Fruit fly (Drosophila melanogaster): ENCODE data around the gene CG42699.
A peak's percentile ranks its signal among the peaks of the same experiment; 100 is the strongest.

The CG42699 gene

DNA sequence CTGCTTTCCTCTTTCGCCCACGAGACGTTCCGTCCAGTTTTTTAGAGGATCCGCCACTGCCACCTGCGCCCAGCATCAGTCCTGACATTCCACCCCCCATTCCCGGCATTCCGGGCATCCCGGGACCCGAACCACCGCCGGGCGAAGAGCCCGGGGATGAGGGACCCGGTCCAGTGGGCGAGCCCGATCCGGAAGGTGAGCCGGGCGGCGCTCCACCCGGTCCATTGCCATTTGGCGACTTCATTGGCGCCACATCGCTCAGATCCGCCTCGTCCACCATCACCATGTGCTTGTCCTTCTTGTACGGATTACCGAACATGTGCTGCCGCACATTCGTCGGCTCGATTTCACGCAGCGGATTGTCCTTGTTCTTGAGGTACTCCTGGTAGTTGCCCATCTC lies 22.7 kb upstream of the CG42699 start:
- TF ChIP-seq CG9139 (GFP tag; optimal IDR thresholded peaks at IDR 0.05) (no peak), ss (GFP tag; optimal IDR thresholded peaks at IDR 0.05) (no peak), Smox (GFP tag; optimal IDR thresholded peaks at IDR 0.05) (no peak), CG32006 (GFP tag; optimal IDR thresholded peaks at IDR 0.05) (no peak), topi (GFP tag; optimal IDR thresholded peaks at IDR 0.05) (no peak), CG34406 (GFP tag; optimal IDR thresholded peaks at IDR 0.05) (no peak), CG11762 (GFP tag; optimal IDR thresholded peaks at IDR 0.05; ENCODE audit: insufficient read depth) (no peak), CG4318 (GFP tag; optimal IDR thresholded peaks at IDR 0.05) (no peak), CG1621 (tag; optimal IDR thresholded peaks at IDR 0.05) (no peak), CG6854 (GFP tag; optimal IDR thresholded peaks at IDR 0.05) (no peak), salr (GFP tag; optimal IDR thresholded peaks at IDR 0.05) (no peak), Lpt (GFP tag; optimal IDR thresholded peaks at IDR 0.05) (no peak), esn (GFP tag; optimal IDR thresholded peaks at IDR 0.05) (no peak), CG11294 (GFP tag; IDR thresholded peaks at IDR 0.05) (no peak), svp (GFP tag) (no peak)

DNA sequence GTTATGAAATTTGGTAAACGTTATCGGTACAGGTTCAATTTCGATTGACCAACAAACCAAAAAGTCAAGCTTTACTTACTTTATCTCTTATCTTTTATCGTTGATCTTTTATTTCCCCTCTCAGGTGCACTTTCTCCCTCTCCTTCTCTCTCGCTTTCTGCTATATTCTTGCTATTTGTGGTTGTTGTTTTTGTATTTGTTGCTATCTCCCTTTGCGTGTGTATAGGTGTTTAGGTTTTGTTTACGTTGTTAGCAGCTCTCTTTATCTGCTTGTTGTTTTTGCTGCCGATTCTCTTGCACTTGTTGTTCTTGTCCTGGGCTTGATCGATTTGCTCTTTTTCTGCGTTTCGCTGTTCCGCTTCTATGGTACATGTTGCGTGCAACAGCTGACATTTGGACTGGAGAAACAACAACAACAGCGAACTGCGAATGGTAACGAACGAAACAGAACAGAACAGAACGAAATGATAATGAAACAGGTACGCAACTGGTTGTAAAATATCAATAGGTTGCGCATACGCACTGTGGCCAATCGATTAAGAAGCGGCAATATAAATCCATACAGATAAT lies 20.0 kb upstream of the CG42699 start:
- no peak for TF ChIP-seq CG9139 (GFP tag; optimal IDR thresholded peaks at IDR 0.05)
- TF ChIP-seq CG6163 (GFP tag; IDR thresholded peaks at IDR 0.05), result 0 out of 3 replicates have a peak, but pooled peaks have one; percentile 11
- peak; percentile 54 for TF ChIP-seq fkh (GFP tag; optimal IDR thresholded peaks at IDR 0.05)
- peak in 1 of 2 experiments; percentile 53 for TF ChIP-seq ss (GFP tag; optimal IDR thresholded peaks at IDR 0.05)

DNA sequence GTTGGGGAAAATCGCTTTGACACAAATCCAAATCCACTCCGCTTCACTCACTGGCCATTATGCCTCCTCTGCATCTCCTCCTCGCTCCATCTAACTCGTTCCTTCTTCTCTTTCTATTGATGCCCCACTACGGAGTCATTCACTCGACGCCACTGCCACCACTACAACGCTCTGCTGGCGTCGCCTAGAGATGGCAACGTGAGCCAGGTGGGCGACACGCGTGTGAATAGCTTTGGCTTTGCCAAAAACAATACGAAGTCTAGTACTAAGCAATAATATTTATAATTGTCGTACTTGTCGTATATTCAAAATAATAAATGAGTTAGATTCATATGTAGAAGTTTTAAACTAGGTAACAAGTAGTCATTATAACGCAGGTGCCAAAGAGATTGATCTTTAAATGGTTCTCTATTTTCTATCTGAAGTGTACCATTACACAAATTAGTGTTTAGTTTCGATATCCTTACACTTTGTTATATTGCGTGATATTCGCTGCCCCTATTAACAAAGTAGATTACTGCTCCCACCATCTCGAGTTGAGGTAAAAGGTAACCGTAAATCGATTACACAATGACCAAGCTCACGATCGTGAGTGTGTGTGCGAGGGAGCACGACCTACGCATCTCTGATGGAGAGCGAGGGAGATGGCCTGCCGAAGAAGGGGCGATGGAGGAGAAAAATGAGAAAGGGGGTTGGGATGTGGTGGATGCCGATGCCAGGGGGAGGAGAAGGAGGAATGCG lies 19.2 kb upstream of the CG42699 start:
- TF ChIP-seq dsx (GFP tag; optimal IDR thresholded peaks at IDR 0.05; ENCODE audit: poor library complexity, severe bottlenecking) (no peak), vri (GFP tag; optimal IDR thresholded peaks at IDR 0.05) (no peak), CG3919 (GFP tag; optimal IDR thresholded peaks at IDR 0.05) (no peak), CG31627 (GFP tag; optimal IDR thresholded peaks at IDR 0.05) (peak; percentile 7), CG6276 (GFP tag; optimal IDR thresholded peaks at IDR 0.05) (peak; percentile 21), Met (GFP tag; optimal IDR thresholded peaks at IDR 0.05) (peak; percentile 43), esn (GFP tag; optimal IDR thresholded peaks at IDR 0.05) (peak; percentile 43), Gug (GFP tag; IDR thresholded peaks at IDR 0.05) (0 out of 2 replicates have a peak, but pooled peaks have one; percentile 28), CG32006 (GFP tag; optimal IDR thresholded peaks at IDR 0.05) (peak; percentile 52), CG10631 (GFP tag; optimal IDR thresholded peaks at IDR 0.05) (peak; percentile 22), Eip75B (GFP tag; optimal IDR thresholded peaks at IDR 0.05) (peak; percentile 21), Sox15 (GFP tag; optimal IDR thresholded peaks at IDR 0.05) (no peak), OdsH (GFP tag; optimal IDR thresholded peaks at IDR 0.05) (peak; percentile 38), Eip93F (GFP tag; optimal IDR thresholded peaks at IDR 0.05) (no peak), salr (GFP tag; optimal IDR thresholded peaks at IDR 0.05) (peak in 1 of 2 experiments; percentile 19), eg (GFP tag; IDR thresholded peaks at IDR 0.05) (peak; percentile 30; the same call in 1 of the 3 replicates), Hr4 (GFP tag; optimal IDR thresholded peaks at IDR 0.05) (peak; percentile 38), Lpt (GFP tag; optimal IDR thresholded peaks at IDR 0.05) (no peak), lz (GFP tag; optimal IDR thresholded peaks at IDR 0.05) (peak; percentile 38), fd59A (GFP tag; optimal IDR thresholded peaks at IDR 0.05) (no peak), dac (GFP tag; optimal IDR thresholded peaks at IDR 0.05) (peak; percentile 0), svp (GFP tag) (peak; percentile 90), Smox (GFP tag; optimal IDR thresholded peaks at IDR 0.05) (peak; percentile 39), Eip78C (GFP tag) (peak; percentile 80), cyc (GFP tag; optimal IDR thresholded peaks at IDR 0.05) (peak; percentile 32), CG34406 (GFP tag; optimal IDR thresholded peaks at IDR 0.05) (no peak), CG4318 (GFP tag; optimal IDR thresholded peaks at IDR 0.05) (peak; percentile 38), CG15336 (GFP tag; IDR thresholded peaks at IDR 0.05) (peak; percentile 42; the same call in 1 of the 2 replicates), CG8119 (GFP tag; IDR thresholded peaks at IDR 0.05) (0 out of 3 replicates have a peak, but pooled peaks have one; percentile 30), pdm3 (GFP tag; optimal IDR thresholded peaks at IDR 0.05) (peak; percentile 37), acj6 (GFP tag; optimal IDR thresholded peaks at IDR 0.05) (peak; percentile 27), Ets21C (GFP tag; optimal IDR thresholded peaks at IDR 0.05) (no peak), CG6163 (GFP tag; IDR thresholded peaks at IDR 0.05) (peak; percentile 36; the same call in 1 of the 3 replicates), net (GFP tag; optimal IDR thresholded peaks at IDR 0.05) (peak; percentile 27), Sox14 (GFP tag; optimal IDR thresholded peaks at IDR 0.05) (peak; percentile 36), CG10669 (GFP tag; optimal IDR thresholded peaks at IDR 0.05) (no peak), topi (GFP tag; optimal IDR thresholded peaks at IDR 0.05) (peak; percentile 39)
